Worm (Caenorhabditis elegans) whole organism, late embryonic: ENCODE results near the gene folr-1.

Experiments used
- K02D7.2 ChIP-seq: sonication (generic microtip); optimal IDR thresholded peaks from 2 replicates; lab custom pipeline; 2017; ENCODE audit warnings: mild to moderate bottlenecking, missing genetic modification characterization, missing compliant biosample characterization
- T23F11.4 ChIP-seq: fragments of 200-800 bp; sonication (Bioruptor generic); optimal IDR thresholded peaks from 2 replicates; lab custom pipeline; 2018; ENCODE audit warnings: mild to moderate bottlenecking, missing genetic modification characterization, missing compliant biosample characterization
- dmd-4 ChIP-seq: sonication (generic microtip); optimal IDR thresholded peaks from 2 replicates; lab custom pipeline; 2016; ENCODE audit warnings: borderline replicate concordance, missing genetic modification characterization, missing compliant biosample characterization
- elt-2 ChIP-seq: sonication (generic microtip); optimal IDR thresholded peaks from 2 replicates; lab custom pipeline; 2016; ENCODE audit warnings: missing genetic modification reagents, missing genetic modification characterization, missing compliant biosample characterization
- elt-4 ChIP-seq: sonication (generic microtip); optimal IDR thresholded peaks from 2 replicates; lab custom pipeline; 2016; ENCODE audit warnings: missing genetic modification characterization, missing compliant biosample characterization
- fkh-10 ChIP-seq: fragments of 150-350 bp; optimal IDR thresholded peaks from 2 replicates; lab custom pipeline; 2014; ENCODE audit warnings: missing biosample characterization, missing genetic modification reagents, missing genetic modification characterization
- nfya-1 ChIP-seq: sonication (generic microtip); optimal IDR thresholded peaks from 2 replicates; lab custom pipeline; 2017; ENCODE audit warnings: missing genetic modification characterization, mild to moderate bottlenecking, missing compliant biosample characterization, antibody characterized with exemption, moderate library complexity
- npax-4 ChIP-seq: sonication (generic microtip); optimal IDR thresholded peaks from 2 replicates; lab custom pipeline; 2016; ENCODE audit warnings: missing genetic modification characterization, missing compliant biosample characterization
- pha-4 ChIP-seq: fragments of 150-350 bp; optimal IDR thresholded peaks from 2 replicates; lab custom pipeline; 2018; ENCODE audit warnings: missing biosample characterization, missing genetic modification reagents, missing genetic modification characterization
- pqm-1 ChIP-seq: sonication (generic microtip); optimal IDR thresholded peaks from 2 replicates; lab custom pipeline; 2016; ENCODE audit warnings: missing genetic modification characterization, missing compliant biosample characterization
- tbx-2 ChIP-seq: sonication (generic microtip); optimal IDR thresholded peaks from 2 replicates; lab custom pipeline; 2016; ENCODE audit warnings: missing genetic modification characterization, missing compliant biosample characterization
- ztf-16 ChIP-seq: sonication (generic microtip); optimal IDR thresholded peaks from 2 replicates; lab custom pipeline; 2017; ENCODE audit warnings: missing genetic modification characterization, missing compliant biosample characterization

- no peak for TF ChIP-seq pqm-1 (tag; lab: Kevin White, UChicago)
- TF ChIP-seq elt-2 (tag; lab: Kevin White, UChicago), result peak; percentile 70
- no peak for TF ChIP-seq pha-4
- no peak for TF ChIP-seq ztf-16
- no peak for TF ChIP-seq nfya-1 (tag; lab: Kevin White, UChicago)
- TF ChIP-seq dmd-4 (tag; lab: Kevin White, UChicago), result no peak
- TF ChIP-seq T23F11.4, result no peak
- no peak for TF ChIP-seq tbx-2 (tag; lab: Kevin White, UChicago)
- no peak for TF ChIP-seq fkh-10 (GFP tag; lab: Kevin White, UChicago)
- TF ChIP-seq K02D7.2 (tag; lab: Kevin White, UChicago), result no peak
- TF ChIP-seq npax-4 (tag; lab: Kevin White, UChicago), result no peak
- no peak for TF ChIP-seq elt-4 (tag; lab: Kevin White, UChicago)
Measured at ce11 chrX:9924962-9925361, 5.9 kb downstream of the folr-1 start, which contains the start of gene ugt-23.
